Worm (Caenorhabditis elegans) whole organism, early embryonic: ENCODE data around the gene srw-137.

Experiments
- B0310.2 ChIP-seq: sonication (generic microtip); optimal IDR thresholded peaks from 2 replicates; lab custom pipeline; 2016; ENCODE audit warnings: mild to moderate bottlenecking, missing genetic modification characterization, missing compliant biosample characterization
- F13C5.2 ChIP-seq: sonication (generic microtip); optimal IDR thresholded peaks from 2 replicates; lab custom pipeline; 2017; ENCODE audit warnings: mild to moderate bottlenecking, missing genetic modification characterization, inconsistent platforms, missing compliant biosample characterization
- aly-1 ChIP-seq: sonication (generic microtip); optimal IDR thresholded peaks from 2 replicates; lab custom pipeline; 2016; ENCODE audit warnings: missing genetic modification characterization, missing compliant biosample characterization
- ama-1 ChIP-seq: fragments of 150-350 bp; optimal IDR thresholded peaks from 2 replicates; lab custom pipeline; 2014
- ceh-13 ChIP-seq: fragments of 200-800 bp; sonication (Bioruptor generic); optimal IDR thresholded peaks from 2 replicates; lab custom pipeline; 2018; ENCODE audit warnings: mild to moderate bottlenecking, missing genetic modification characterization, missing compliant biosample characterization
- ceh-36 ChIP-seq: sonication (generic microtip); optimal IDR thresholded peaks from 2 replicates; lab custom pipeline; 2016; ENCODE audit warnings: missing genetic modification characterization, inconsistent platforms, missing compliant biosample characterization
- ets-7 ChIP-seq: sonication (generic microtip); optimal IDR thresholded peaks from 2 replicates; lab custom pipeline; 2016; ENCODE audit warnings: missing genotype, missing genetic modification characterization, missing compliant biosample characterization
- flt-1 ChIP-seq: fragments of 200-800 bp; sonication (Bioruptor generic); IDR thresholded peaks from 2 replicates; pipeline ENCODE4 v1.3.6; 2022; ENCODE audit warnings: missing genetic modification characterization, missing compliant biosample characterization
- hmbx-1 ChIP-seq: sonication (generic microtip); optimal IDR thresholded peaks from 2 replicates; lab custom pipeline; 2016; ENCODE audit warnings: mild to moderate bottlenecking, missing genetic modification characterization, missing compliant biosample characterization
- hmg-4 ChIP-seq: fragments of 200-800 bp; sonication (Bioruptor generic); optimal IDR thresholded peaks from 2 replicates; lab custom pipeline; 2018; ENCODE audit warnings: mild to moderate bottlenecking, missing genetic modification characterization, missing compliant biosample characterization
- hnd-1 ChIP-seq: sonication (generic microtip); optimal IDR thresholded peaks from 2 replicates; lab custom pipeline; 2016; ENCODE audit warnings: missing genetic modification characterization, missing compliant biosample characterization
- pes-1 ChIP-seq: fragments of 200-800 bp; sonication (Bioruptor generic); IDR thresholded peaks from 2 replicates; pipeline ENCODE4 v1.3.6; 2022; ENCODE audit warnings: missing genetic modification reagents, missing genetic modification characterization, missing compliant biosample characterization
- scrt-1 ChIP-seq: fragments of 200-800 bp; sonication (Bioruptor generic); IDR thresholded peaks from 2 replicates; pipeline ENCODE4 v1.3.6; 2022; ENCODE audit warnings: missing genetic modification characterization, missing compliant biosample characterization
- sea-1 ChIP-seq: fragments of 200-800 bp; sonication (Bioruptor generic); conservative IDR thresholded peaks from 2 replicates; pipeline ENCODE4 v1.3.6; 2022; ENCODE audit warnings: missing genetic modification characterization, missing compliant biosample characterization
- tbx-11 ChIP-seq: fragments of 200-800 bp; sonication (Bioruptor generic); IDR thresholded peaks from 2 replicates; pipeline ENCODE4 v1.3.6; 2022; ENCODE audit warnings: missing genetic modification characterization, missing compliant biosample characterization
- tbx-37 ChIP-seq: fragments of 200-800 bp; sonication (Bioruptor generic); conservative IDR thresholded peaks from 2 replicates; pipeline ENCODE4 v1.3.6; 2022; ENCODE audit warnings: missing genetic modification reagents, missing genetic modification characterization, missing compliant biosample characterization
- tra-4 ChIP-seq: sonication (generic microtip); optimal IDR thresholded peaks from 2 replicates; lab custom pipeline; 2017; ENCODE audit warnings: missing genetic modification characterization, missing compliant biosample characterization

srw-137 gene

DNA sequence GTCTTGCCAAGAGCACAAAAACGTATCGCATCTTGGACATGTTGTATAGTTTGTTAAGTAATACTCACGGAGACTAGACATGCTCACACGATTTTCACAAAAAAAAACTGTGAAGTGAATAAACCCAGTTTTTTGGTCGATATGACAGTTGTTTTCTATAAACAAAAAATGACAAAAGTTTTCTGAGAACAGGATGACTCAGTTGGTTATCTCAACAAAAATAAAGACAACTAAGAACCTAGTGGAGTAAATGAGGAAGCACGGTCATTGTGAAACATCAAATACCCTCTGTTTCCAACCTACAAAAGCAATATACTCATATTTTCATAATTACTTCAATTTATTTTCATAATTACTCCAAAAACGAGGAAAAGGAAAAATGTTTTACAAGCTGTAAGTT lies 1.8 kb upstream of the srw-137 start, which contains the start of gene srh-87:
Gene srh-87 (minus strand): TSS at position 101 of the 400 bp plus-strand sequence.
- TF ChIP-seq ama-1 (lab: Kevin White, UChicago) (no peak), aly-1 (no peak), hnd-1 (tag; lab: Kevin White, UChicago) (no peak), ceh-36 (tag; lab: Kevin White, UChicago) (no peak), tbx-11 (GFP tag; lab: Robert Waterston, UW) (no peak), ets-7 (no peak), sea-1 (GFP tag; lab: Robert Waterston, UW) (no peak), ceh-13 (GFP tag; lab: Kevin White, UChicago) (no peak), scrt-1 (no peak), tra-4 (tag; lab: Kevin White, UChicago) (no peak), B0310.2 (no peak), F13C5.2 (no peak), hmg-4 (no peak), tbx-37 (GFP tag; lab: Robert Waterston, UW) (no peak), hmbx-1 (tag; lab: Kevin White, UChicago) (no peak), pes-1 (GFP tag; lab: Robert Waterston, UW) (no peak)

DNA sequence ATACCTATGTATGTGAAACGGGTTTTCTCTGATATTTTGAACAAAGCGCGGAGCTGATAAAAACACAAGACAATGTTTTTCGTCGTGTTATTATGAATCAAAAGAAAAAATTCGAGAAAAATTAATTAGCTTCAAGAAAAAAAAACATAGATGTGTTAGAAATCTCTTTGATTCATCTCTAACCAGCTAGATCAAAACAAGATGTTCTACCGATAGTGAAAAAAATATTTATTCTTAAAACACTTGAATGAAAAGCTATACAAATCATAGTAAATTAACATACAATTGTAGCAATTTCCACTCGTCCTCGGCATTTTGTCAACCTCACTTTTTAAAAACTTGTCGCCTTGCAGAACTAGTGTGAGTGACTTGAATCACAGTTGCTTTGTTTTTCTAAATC lies 1.5 kb downstream of the srw-137 start:
- no peak for TF ChIP-seq hnd-1 (tag; lab: Kevin White, UChicago)
- no peak for TF ChIP-seq aly-1
- no peak for TF ChIP-seq hmbx-1 (tag; lab: Kevin White, UChicago)
- TF ChIP-seq ets-7 = no peak
- no peak for TF ChIP-seq tra-4 (tag; lab: Kevin White, UChicago)
- no peak for TF ChIP-seq pes-1 (GFP tag; lab: Robert Waterston, UW)
- TF ChIP-seq hmg-4 = no peak
- TF ChIP-seq ceh-36 (tag; lab: Kevin White, UChicago) = no peak

DNA sequence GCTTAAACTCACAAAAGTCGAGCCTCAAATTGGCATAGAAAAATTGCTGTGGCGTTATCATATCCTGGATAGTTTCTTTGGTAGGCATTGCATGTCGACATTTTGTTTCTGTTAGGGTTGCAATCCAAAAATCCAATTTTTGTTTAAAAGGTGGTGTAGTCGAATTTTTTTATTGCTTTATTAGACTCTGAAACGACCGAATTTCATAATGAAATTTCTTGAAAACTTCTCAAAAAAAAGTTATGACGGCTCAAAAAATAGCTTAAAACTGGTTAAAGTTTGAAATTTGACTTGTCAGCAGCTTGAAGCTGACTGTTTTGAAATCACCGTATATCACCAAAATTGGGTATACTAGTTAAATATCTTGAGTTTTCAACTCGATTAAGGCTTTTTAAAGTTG lies 2.4 kb downstream of the srw-137 start, which contains the start of gene srw-143:
Gene srw-143 (minus strand): TSS at position 101 of the 400 bp plus-strand sequence.
- TF ChIP-seq pes-1 (GFP tag; lab: Robert Waterston, UW) (no peak), tbx-11 (GFP tag; lab: Robert Waterston, UW) (no peak), ceh-36 (tag; lab: Kevin White, UChicago) (no peak), hmbx-1 (tag; lab: Kevin White, UChicago) (no peak), ama-1 (lab: Kevin White, UChicago) (no peak), ets-7 (no peak), tbx-37 (GFP tag; lab: Robert Waterston, UW) (no peak), hmg-4 (no peak), aly-1 (no peak), hnd-1 (tag; lab: Kevin White, UChicago) (no peak), flt-1 (GFP tag; lab: Robert Waterston, UW) (no peak), ceh-13 (GFP tag; lab: Kevin White, UChicago) (no peak), F13C5.2 (no peak), scrt-1 (no peak)

ce11 chrV:2938497-2938896 lies 5.3 kb downstream of the srw-137 start, which contains the start of gene srw-141:
Gene srw-141 (minus strand): TSS chrV:2938597.
- TF ChIP-seq pes-1 (GFP tag; lab: Robert Waterston, UW) (no peak), flt-1 (GFP tag; lab: Robert Waterston, UW) (no peak), ceh-36 (tag; lab: Kevin White, UChicago) (no peak), scrt-1 (no peak), F13C5.2 (no peak), tbx-11 (GFP tag; lab: Robert Waterston, UW) (no peak), hmg-4 (no peak), ama-1 (lab: Kevin White, UChicago) (no peak), hmbx-1 (tag; lab: Kevin White, UChicago) (no peak)

ce11 chrV:2934075-2934474 lies 9.7 kb downstream of the srw-137 start, which contains the start of gene srh-247:
Gene srh-247 (minus strand): TSS chrV:2934175.
- no peak for TF ChIP-seq aly-1
- TF ChIP-seq hnd-1 (tag; lab: Kevin White, UChicago) = no peak
- TF ChIP-seq scrt-1 = no peak
- TF ChIP-seq pes-1 (GFP tag; lab: Robert Waterston, UW) = no peak
- no peak for TF ChIP-seq ceh-36 (tag; lab: Kevin White, UChicago)
- no peak for TF ChIP-seq sea-1 (GFP tag; lab: Robert Waterston, UW)
- TF ChIP-seq B0310.2 = no peak
- no peak for TF ChIP-seq hmg-4
- TF ChIP-seq ceh-13 (GFP tag; lab: Kevin White, UChicago) = no peak
- no peak for TF ChIP-seq ets-7
- TF ChIP-seq tra-4 (tag; lab: Kevin White, UChicago) = no peak
- TF ChIP-seq F13C5.2 = no peak
- no peak for TF ChIP-seq ama-1 (lab: Kevin White, UChicago)
- TF ChIP-seq tbx-11 (GFP tag; lab: Robert Waterston, UW) = no peak

DNA sequence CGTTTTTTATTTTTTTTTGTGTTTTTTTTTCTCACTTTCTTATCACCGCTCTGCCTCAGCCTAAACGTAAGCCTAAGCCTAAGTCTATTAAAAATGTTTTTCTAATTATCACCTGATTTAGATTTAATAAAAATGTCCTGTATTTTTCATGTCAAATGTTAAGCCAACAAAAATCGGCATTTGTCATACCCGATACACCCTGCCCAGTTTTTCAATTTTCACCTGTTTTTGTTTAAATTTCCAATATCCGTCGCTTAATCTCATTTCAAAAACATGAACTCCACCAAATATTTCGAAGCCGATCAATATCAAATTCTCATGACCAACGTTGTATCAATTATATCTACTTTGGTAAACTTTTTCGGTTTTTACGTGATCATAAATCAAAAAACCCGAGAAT lies 12.5 kb downstream of the srw-137 start, which contains the start of gene C31B8.1:
Gene C31B8.1 (plus strand): TSS at position 301 of the 400 bp plus-strand sequence.
- TF ChIP-seq pes-1 (GFP tag; lab: Robert Waterston, UW) (no peak), flt-1 (GFP tag; lab: Robert Waterston, UW) (no peak), tbx-37 (GFP tag; lab: Robert Waterston, UW) (no peak), ets-7 (no peak), tbx-11 (GFP tag; lab: Robert Waterston, UW) (no peak), aly-1 (no peak), hmbx-1 (tag; lab: Kevin White, UChicago) (no peak), ceh-13 (GFP tag; lab: Kevin White, UChicago) (no peak), F13C5.2 (no peak), B0310.2 (no peak), ama-1 (lab: Kevin White, UChicago) (no peak), scrt-1 (no peak), hnd-1 (tag; lab: Kevin White, UChicago) (no peak), hmg-4 (no peak), tra-4 (tag; lab: Kevin White, UChicago) (no peak)

DNA sequence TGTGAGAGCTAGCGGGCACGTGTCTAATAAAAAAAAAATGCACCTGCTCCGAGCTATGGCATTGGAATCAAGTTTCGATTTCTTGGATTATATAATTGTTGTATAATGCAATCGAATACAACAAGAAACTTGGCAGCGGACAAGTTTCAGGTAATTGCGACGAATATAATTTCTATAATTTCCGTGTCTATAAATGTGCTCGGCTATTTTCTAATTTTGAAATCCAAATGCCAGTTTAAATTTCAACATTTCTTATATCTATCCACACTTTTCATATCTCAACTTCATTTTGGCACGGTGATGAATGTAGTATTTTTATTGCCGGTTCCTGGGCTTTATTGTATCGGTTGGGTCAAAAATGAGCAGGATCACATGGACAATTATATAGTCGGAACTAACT lies 14.0 kb downstream of the srw-137 start, which contains the start of gene C31B8.16:
Gene C31B8.16 (plus strand): TSS at position 301 of the 400 bp plus-strand sequence.
- no peak for TF ChIP-seq hmg-4
- no peak for TF ChIP-seq scrt-1
- no peak for TF ChIP-seq tbx-11 (GFP tag; lab: Robert Waterston, UW)
- TF ChIP-seq sea-1 (GFP tag; lab: Robert Waterston, UW) = no peak
- no peak for TF ChIP-seq ceh-36 (tag; lab: Kevin White, UChicago)
- TF ChIP-seq flt-1 (GFP tag; lab: Robert Waterston, UW) = no peak
- no peak for TF ChIP-seq B0310.2
- TF ChIP-seq pes-1 (GFP tag; lab: Robert Waterston, UW) = no peak
- TF ChIP-seq ama-1 (lab: Kevin White, UChicago) = no peak
- no peak for TF ChIP-seq hnd-1 (tag; lab: Kevin White, UChicago)
- no peak for TF ChIP-seq ceh-13 (GFP tag; lab: Kevin White, UChicago)
- TF ChIP-seq F13C5.2 = no peak
- no peak for TF ChIP-seq hmbx-1 (tag; lab: Kevin White, UChicago)
- TF ChIP-seq ets-7 = no peak
- TF ChIP-seq aly-1 = no peak
- TF ChIP-seq tbx-37 (GFP tag; lab: Robert Waterston, UW) = no peak
